Worm (Caenorhabditis elegans) whole organism, late embryonic: Measurements from ENCODE around the gene H12D21.6.

Experiments used
- ceh-18 ChIP-seq: sonication (generic microtip); optimal IDR thresholded peaks from 2 replicates; lab custom pipeline; 2016; ENCODE audit warnings: missing genetic modification characterization, missing compliant biosample characterization
- ceh-31 ChIP-seq: sonication (generic microtip); optimal IDR thresholded peaks from 2 replicates; lab custom pipeline; 2016; ENCODE audit warnings: missing genetic modification characterization, missing compliant biosample characterization
- ceh-45 ChIP-seq: fragments of 200-800 bp; sonication (Bioruptor generic); IDR thresholded peaks from 2 replicates; pipeline ENCODE4 v1.3.6; 2022; ENCODE audit warnings: missing genetic modification reagents, missing genetic modification characterization, missing compliant biosample characterization
- elt-2 ChIP-seq: sonication (generic microtip); optimal IDR thresholded peaks from 2 replicates; lab custom pipeline; 2016; ENCODE audit warnings: missing genetic modification reagents, missing genetic modification characterization, missing compliant biosample characterization
- ets-4 ChIP-seq: sonication (generic microtip); optimal IDR thresholded peaks from 2 replicates; lab custom pipeline; 2016; ENCODE audit warnings: missing genetic modification characterization, missing compliant biosample characterization
- fkh-6 ChIP-seq: sonication (generic microtip); optimal IDR thresholded peaks from 2 replicates; lab custom pipeline; 2016; ENCODE audit warnings: missing genetic modification characterization, missing compliant biosample characterization
- hlh-13 ChIP-seq: fragments of 200-800 bp; sonication (Bioruptor generic); optimal IDR thresholded peaks from 2 replicates; lab custom pipeline; 2018; ENCODE audit warnings: mild to moderate bottlenecking, missing genetic modification characterization, missing compliant biosample characterization
- hlh-30 ChIP-seq: sonication (generic microtip); optimal IDR thresholded peaks from 2 replicates; lab custom pipeline; 2017; ENCODE audit warnings: antibody characterized with exemption, missing genetic modification characterization, missing compliant biosample characterization; ENCODE audit not compliant: insufficient read depth
- hlh-8 ChIP-seq: sonication (generic microtip); optimal IDR thresholded peaks from 2 replicates; lab custom pipeline; 2016; ENCODE audit warnings: missing genotype, missing genetic modification characterization, missing compliant biosample characterization
- lim-6 ChIP-seq: sonication (generic microtip); optimal IDR thresholded peaks from 2 replicates; lab custom pipeline; 2016; ENCODE audit warnings: missing genetic modification characterization, missing compliant biosample characterization
- mec-3 ChIP-seq: sonication (generic microtip); optimal IDR thresholded peaks from 2 replicates; lab custom pipeline; 2016; ENCODE audit warnings: borderline replicate concordance, missing genetic modification characterization, missing compliant biosample characterization
- nfya-1 ChIP-seq: sonication (generic microtip); optimal IDR thresholded peaks from 2 replicates; lab custom pipeline; 2017; ENCODE audit warnings: missing genetic modification characterization, mild to moderate bottlenecking, missing compliant biosample characterization, antibody characterized with exemption, moderate library complexity
- nhr-232 ChIP-seq: sonication (generic microtip); optimal IDR thresholded peaks from 2 replicates; lab custom pipeline; 2016; ENCODE audit warnings: missing genetic modification characterization, missing compliant biosample characterization
- pqm-1 ChIP-seq: sonication (generic microtip); optimal IDR thresholded peaks from 2 replicates; lab custom pipeline; 2016; ENCODE audit warnings: missing genetic modification characterization, missing compliant biosample characterization
- pros-1 ChIP-seq: fragments of 150-350 bp; optimal IDR thresholded peaks from 2 replicates; lab custom pipeline; 2014; ENCODE audit warnings: missing biosample characterization, missing genetic modification reagents, missing genetic modification characterization
- rnt-1 ChIP-seq: sonication (generic microtip); optimal IDR thresholded peaks from 2 replicates; lab custom pipeline; 2016; ENCODE audit warnings: missing genetic modification characterization, missing compliant biosample characterization
- sdc-2 ChIP-seq: sonication (generic microtip); optimal IDR thresholded peaks from 2 replicates; lab custom pipeline; 2016; ENCODE audit warnings: missing genotype, missing genetic modification characterization, missing compliant biosample characterization
- sox-4 ChIP-seq: sonication (generic microtip); optimal IDR thresholded peaks from 2 replicates; lab custom pipeline; 2017; ENCODE audit warnings: mild to moderate bottlenecking, missing genetic modification characterization, inconsistent platforms, missing compliant biosample characterization
- syd-9 ChIP-seq: sonication (generic microtip); optimal IDR thresholded peaks from 2 replicates; lab custom pipeline; 2016; ENCODE audit warnings: mild to moderate bottlenecking, missing genetic modification characterization, moderate library complexity, missing compliant biosample characterization
- tbx-2 ChIP-seq: sonication (generic microtip); optimal IDR thresholded peaks from 2 replicates; lab custom pipeline; 2016; ENCODE audit warnings: missing genetic modification characterization, missing compliant biosample characterization
- unc-3 ChIP-seq, 2 experiments: fragments of 200-800 bp in 1 of 2; sonication (Bioruptor generic) in 1 of 2; sonication (generic microtip) in 1 of 2; conservative IDR thresholded peaks in 1 of 2; optimal IDR thresholded peaks in 1 of 2; 2 replicates each; pipeline versions ENCODE4 v1.3.6 to Lab custom; 2016 to 2022; ENCODE audit warnings: missing compliant biosample characterization in 2 of 2, missing genetic modification characterization in 2 of 2, missing genetic modification reagents in 1 of 2
- unc-55 ChIP-seq: sonication (generic microtip); optimal IDR thresholded peaks from 2 replicates; lab custom pipeline; 2017; ENCODE audit warnings: missing biosample characterization, missing genetic modification reagents, missing genetic modification characterization
- unc-86 ChIP-seq: sonication (generic microtip); optimal IDR thresholded peaks from 2 replicates; lab custom pipeline; 2016; ENCODE audit warnings: missing genetic modification characterization, missing compliant biosample characterization

The H12D21.6 gene

ce11 chrV:14850530-14850929, 47.1 kb downstream of the H12D21.6 start:
- TF ChIP-seq fkh-6 (tag; lab: Kevin White, UChicago) (no peak), ets-4 (no peak), pros-1 (tag; lab: Kevin White, UChicago) (no peak), pqm-1 (tag; lab: Kevin White, UChicago) (no peak), mec-3 (tag; lab: Kevin White, UChicago) (no peak), elt-2 (tag; lab: Kevin White, UChicago) (peak; percentile 72), ceh-18 (tag; lab: Kevin White, UChicago) (no peak), sdc-2 (no peak), sox-4 (tag; lab: Kevin White, UChicago) (no peak), hlh-30 (peak; percentile 47), unc-3 (GFP tag; conservative IDR thresholded peaks at IDR 0.05; lab: Robert Waterston, UW) (no peak), unc-3 (tag; optimal IDR thresholded peaks at IDR 0.05; lab: Kevin White, UChicago) (no peak), nhr-232 (tag; lab: Kevin White, UChicago) (no peak), syd-9 (tag; lab: Kevin White, UChicago) (no peak)
- TF ChIP-seq, all 69 proteins: peak for 2

- peak; percentile 89 for TF ChIP-seq hlh-30
- peak; percentile 32 for TF ChIP-seq nfya-1 (tag; lab: Kevin White, UChicago)
- TF ChIP-seq unc-86 (tag; lab: Kevin White, UChicago), result no peak
- TF ChIP-seq hlh-13 (GFP tag; lab: Kevin White, UChicago), result no peak
- peak; percentile 10 for TF ChIP-seq ceh-31
- TF ChIP-seq lim-6 (tag; lab: Kevin White, UChicago), result no peak
- no peak for TF ChIP-seq tbx-2
Observed at ce11 chrV:14849628-14850027, 48.0 kb downstream of the H12D21.6 start.

ce11 chrV:14848510-14849206, 49.0 kb downstream of the H12D21.6 start:
- peak; percentile 99 for TF ChIP-seq unc-55
- no peak for TF ChIP-seq ceh-45 (GFP tag; lab: Robert Waterston, UW)
- no peak for TF ChIP-seq tbx-2
- TF ChIP-seq sox-4 (tag; lab: Kevin White, UChicago), result no peak
- TF ChIP-seq hlh-8 (tag; lab: Kevin White, UChicago), result peak; percentile 13
- TF ChIP-seq hlh-30, result peak; percentile 87
- peak; percentile 61 for TF ChIP-seq ceh-18 (tag; lab: Kevin White, UChicago)
- TF ChIP-seq rnt-1, result peak; percentile 36
- TF ChIP-seq nfya-1 (tag; lab: Kevin White, UChicago), result peak; percentile 31
